Fruit fly (Drosophila melanogaster): Measurements from ENCODE around the gene CG14352.
A peak's percentile ranks its signal among the peaks of the same experiment; 100 is the strongest.

The CG14352 gene

dm6 chr2L:1655858-1656257 is 44.6 kb downstream of the CG14352 start:
- 0 out of 3 replicates have a peak, but pooled peaks have one; percentile 29 for TF ChIP-seq eg (GFP tag; IDR thresholded peaks at IDR 0.05)
- no peak for TF ChIP-seq Sox102F (GFP tag; optimal IDR thresholded peaks at IDR 0.05)
- TF ChIP-seq esn (GFP tag; optimal IDR thresholded peaks at IDR 0.05): no peak
- TF ChIP-seq acj6 (GFP tag; optimal IDR thresholded peaks at IDR 0.05): no peak
- TF ChIP-seq Eip78C (GFP tag): peak; percentile 61
- TF ChIP-seq Hr4 (GFP tag; optimal IDR thresholded peaks at IDR 0.05): peak; percentile 10
- no peak for TF ChIP-seq CG11762 (GFP tag; optimal IDR thresholded peaks at IDR 0.05; ENCODE audit: insufficient read depth)
- TF ChIP-seq CG1621 (tag; optimal IDR thresholded peaks at IDR 0.05): no peak
- peak; percentile 0 for TF ChIP-seq CG3919 (GFP tag; optimal IDR thresholded peaks at IDR 0.05)
- peak; percentile 35; the same call in 1 of the 2 replicates for TF ChIP-seq CG15336 (GFP tag; IDR thresholded peaks at IDR 0.05)
- TF ChIP-seq CG8119 (GFP tag; IDR thresholded peaks at IDR 0.05): peak; percentile 31; the same call in 1 of the 3 replicates
- TF ChIP-seq achi (GFP tag; optimal IDR thresholded peaks at IDR 0.05): peak; percentile 6
- TF ChIP-seq CG6163 (GFP tag; IDR thresholded peaks at IDR 0.05): 0 out of 3 replicates have a peak, but pooled peaks have one; percentile 8
- no peak for TF ChIP-seq OdsH (GFP tag; optimal IDR thresholded peaks at IDR 0.05)
- no peak for TF ChIP-seq dsx (GFP tag; optimal IDR thresholded peaks at IDR 0.05; ENCODE audit: poor library complexity, severe bottlenecking)
- TF ChIP-seq CG3032 (tag; optimal IDR thresholded peaks at IDR 0.05): no peak
- no peak for TF ChIP-seq Met (GFP tag; optimal IDR thresholded peaks at IDR 0.05)

dm6 chr2L:1656835-1657541 is 45.8 kb downstream of the CG14352 start:
- TF ChIP-seq OdsH (GFP tag; optimal IDR thresholded peaks at IDR 0.05) (no peak), pdm3 (GFP tag; optimal IDR thresholded peaks at IDR 0.05) (no peak), Blimp-1 (GFP tag; optimal IDR thresholded peaks at IDR 0.05) (no peak), spab (GFP tag; optimal IDR thresholded peaks at IDR 0.05) (no peak), CG6808 (GFP tag; optimal IDR thresholded peaks at IDR 0.05) (no peak), achi (GFP tag; optimal IDR thresholded peaks at IDR 0.05) (no peak), Lpt (GFP tag; optimal IDR thresholded peaks at IDR 0.05) (no peak), CG15336 (GFP tag; IDR thresholded peaks at IDR 0.05) (no peak), Hr4 (GFP tag; optimal IDR thresholded peaks at IDR 0.05) (no peak), CG6854 (GFP tag; optimal IDR thresholded peaks at IDR 0.05) (no peak), CG31627 (GFP tag; optimal IDR thresholded peaks at IDR 0.05) (no peak), vri (GFP tag; optimal IDR thresholded peaks at IDR 0.05) (no peak), CG6163 (GFP tag; IDR thresholded peaks at IDR 0.05) (peak; percentile 20; the same call in 1 of the 3 replicates), CG3919 (GFP tag; optimal IDR thresholded peaks at IDR 0.05) (no peak), Gug (GFP tag; IDR thresholded peaks at IDR 0.05) (no peak), Sox102F (GFP tag; optimal IDR thresholded peaks at IDR 0.05) (no peak), dsx (GFP tag; optimal IDR thresholded peaks at IDR 0.05; ENCODE audit: poor library complexity, severe bottlenecking) (peak; percentile 12), Hr38 (GFP tag; optimal IDR thresholded peaks at IDR 0.05) (no peak), Ets96B (tag; optimal IDR thresholded peaks at IDR 0.05) (no peak), CG6792 (GFP tag; optimal IDR thresholded peaks at IDR 0.05) (no peak), net (GFP tag; optimal IDR thresholded peaks at IDR 0.05) (no peak), fkh (GFP tag; optimal IDR thresholded peaks at IDR 0.05) (no peak), CG9139 (GFP tag; optimal IDR thresholded peaks at IDR 0.05) (no peak), fd59A (GFP tag; optimal IDR thresholded peaks at IDR 0.05) (no peak), ss (GFP tag; optimal IDR thresholded peaks at IDR 0.05) (peak in 1 of 2 experiments; percentile 40), esn (GFP tag; optimal IDR thresholded peaks at IDR 0.05) (no peak), Met (GFP tag; optimal IDR thresholded peaks at IDR 0.05) (no peak), CG8632 (GFP tag; optimal IDR thresholded peaks at IDR 0.05) (no peak), fd85E (GFP tag; optimal IDR thresholded peaks at IDR 0.05) (no peak), Hr39 (GFP tag; optimal IDR thresholded peaks at IDR 0.05) (no peak), CG8119 (GFP tag; IDR thresholded peaks at IDR 0.05) (no peak), dac (GFP tag; optimal IDR thresholded peaks at IDR 0.05) (no peak), eg (GFP tag; IDR thresholded peaks at IDR 0.05) (peak; percentile 17; the same call in 1 of the 3 replicates)

All from whole organism, prepupa.